Worm (Caenorhabditis elegans): ENCODE results near the gene tmem-17.

tmem-17 gene

ce11 chrIII:7069981-7070380 lies at the start of gene tmem-17:
Gene tmem-17 (plus strand): TSS chrIII:7070281.
- TF ChIP-seq dao-5 (tag; optimal IDR thresholded peaks at IDR 0.05) = no peak

- no peak for TF ChIP-seq him-1 (tag; optimal IDR thresholded peaks at IDR 0.05)
- TF ChIP-seq dao-5 (tag; optimal IDR thresholded peaks at IDR 0.05) = no peak
- TF ChIP-seq W03F9.2 (tag; optimal IDR thresholded peaks at IDR 0.05) = no peak
Observed at ce11 chrIII:7020500-7020899, 49.6 kb upstream of the tmem-17 start, which contains the start of gene col-8. Gene col-8 (minus strand): TSS chrIII:7020600.

- TF ChIP-seq W03F9.2 (tag; optimal IDR thresholded peaks at IDR 0.05) (peak; percentile 37), him-1 (tag; optimal IDR thresholded peaks at IDR 0.05) (no peak)
Observed at ce11 chrIII:7021156-7021637, 48.9 kb upstream of the tmem-17 start, which contains the start of gene rfl-1. Gene rfl-1 (plus strand): TSS chrIII:7021206.

- TF ChIP-seq dao-5 (tag; optimal IDR thresholded peaks at IDR 0.05) (no peak), W03F9.2 (tag; optimal IDR thresholded peaks at IDR 0.05) (no peak), him-1 (tag; optimal IDR thresholded peaks at IDR 0.05) (no peak)
Observed at ce11 chrIII:7025839-7026238, 44.2 kb upstream of the tmem-17 start.

ce11 chrIII:7029105-7029504 lies 41.0 kb upstream of the tmem-17 start, which contains the start of gene cyk-1:
Gene cyk-1 (minus strand): TSS chrIII:7029205.
- TF ChIP-seq dao-5 (tag; optimal IDR thresholded peaks at IDR 0.05) (no peak), W03F9.2 (tag; optimal IDR thresholded peaks at IDR 0.05) (no peak), him-1 (tag; optimal IDR thresholded peaks at IDR 0.05) (no peak)

ce11 chrIII:7030044-7030804 lies 39.9 kb upstream of the tmem-17 start:
- TF ChIP-seq dao-5 (tag; optimal IDR thresholded peaks at IDR 0.05) = no peak
- TF ChIP-seq W03F9.2 (tag; optimal IDR thresholded peaks at IDR 0.05) = no peak
- TF ChIP-seq him-1 (tag; optimal IDR thresholded peaks at IDR 0.05) = peak; percentile 50

ce11 chrIII:7032070-7032469 lies 38.0 kb upstream of the tmem-17 start:
- no peak for TF ChIP-seq W03F9.2 (tag; optimal IDR thresholded peaks at IDR 0.05)
- no peak for TF ChIP-seq him-1 (tag; optimal IDR thresholded peaks at IDR 0.05)
- no peak for TF ChIP-seq dao-5 (tag; optimal IDR thresholded peaks at IDR 0.05)

ce11 chrIII:7034252-7035223 lies 35.5 kb upstream of the tmem-17 start:
- TF ChIP-seq him-1 (tag; optimal IDR thresholded peaks at IDR 0.05) (no peak), W03F9.2 (tag; optimal IDR thresholded peaks at IDR 0.05) (no peak)

- TF ChIP-seq him-1 (tag; optimal IDR thresholded peaks at IDR 0.05) = no peak
- no peak for TF ChIP-seq W03F9.2 (tag; optimal IDR thresholded peaks at IDR 0.05)
- TF ChIP-seq dao-5 (tag; optimal IDR thresholded peaks at IDR 0.05) = no peak
Observed at ce11 chrIII:7045643-7046042, 24.4 kb upstream of the tmem-17 start, which contains the start of gene R01H2.7. Gene R01H2.7 (minus strand): TSS chrIII:7045743.

- TF ChIP-seq W03F9.2 (tag; optimal IDR thresholded peaks at IDR 0.05) = no peak
Observed at ce11 chrIII:7056241-7056640, 13.8 kb upstream of the tmem-17 start, which contains the start of gene R01H2.2. Gene R01H2.2 (plus strand): TSS chrIII:7056541.

- no peak for TF ChIP-seq him-1 (tag; optimal IDR thresholded peaks at IDR 0.05)
- TF ChIP-seq dao-5 (tag; optimal IDR thresholded peaks at IDR 0.05) = no peak
- no peak for TF ChIP-seq W03F9.2 (tag; optimal IDR thresholded peaks at IDR 0.05)
Observed at ce11 chrIII:7060531-7061095, 9.5 kb upstream of the tmem-17 start, which contains the start of gene egg-2. Gene egg-2 (minus strand): TSS chrIII:7060583.

- TF ChIP-seq him-1 (tag; optimal IDR thresholded peaks at IDR 0.05) = no peak
- TF ChIP-seq dao-5 (tag; optimal IDR thresholded peaks at IDR 0.05) = no peak
- no peak for TF ChIP-seq W03F9.2 (tag; optimal IDR thresholded peaks at IDR 0.05)
Observed at ce11 chrIII:7062580-7062979, 7.5 kb upstream of the tmem-17 start, which contains the start of gene R01H2.1. Gene R01H2.1 (plus strand): TSS chrIII:7062880.

- TF ChIP-seq dao-5 (tag; optimal IDR thresholded peaks at IDR 0.05) (no peak), him-1 (tag; optimal IDR thresholded peaks at IDR 0.05) (no peak), W03F9.2 (tag; optimal IDR thresholded peaks at IDR 0.05) (no peak)
Observed at ce11 chrIII:7063061-7063460, 7.0 kb upstream of the tmem-17 start.

Measured in whole organism, L4/young adult.